Worm (Caenorhabditis elegans): Measurements from ENCODE around the gene nspb-1.
"Not testable (repeated sequence)": the region's sequence is repeated elsewhere in the genome, so short reads cannot be mapped to it uniquely, and the experiment has no call there.

The nspb-1 gene

ce11 chrIV:6595912-6596311 is 5.0 kb upstream of the nspb-1 start, which contains the start of gene F38A5.22:
Gene F38A5.22, minus strand, starts transcription at chrIV:6595940.
- TF ChIP-seq skn-1 (tag; optimal IDR thresholded peaks at IDR 0.05) = no peak
- no peak for TF ChIP-seq ceh-82 (tag; optimal IDR thresholded peaks at IDR 0.05)
- TF ChIP-seq ztf-1 (GFP tag; conservative IDR thresholded peaks at IDR 0.05) = no peak
- TF ChIP-seq F13H6.1 (tag; optimal IDR thresholded peaks at IDR 0.05) = no peak
- TF ChIP-seq alr-1 (tag; optimal IDR thresholded peaks at IDR 0.05) = no peak
- TF ChIP-seq aly-2 (tag; optimal IDR thresholded peaks at IDR 0.05) = no peak

ce11 chrIV:6594871-6595270 is 4.0 kb upstream of the nspb-1 start, which contains the start of gene nspb-3:
Gene nspb-3, minus strand, starts transcription at chrIV:6594971.
- TF ChIP-seq nhr-11 (tag; optimal IDR thresholded peaks at IDR 0.05); ztf-4 (tag; optimal IDR thresholded peaks at IDR 0.05); ztf-1 (GFP tag; conservative IDR thresholded peaks at IDR 0.05): not testable (repeated sequence)

- TF ChIP-seq sma-9 (GFP tag; optimal IDR thresholded peaks at IDR 0.05) (peak; percentile 25), sma-9 (tag; optimal IDR thresholded peaks at IDR 0.05) (no peak), nhr-6 (tag; optimal IDR thresholded peaks at IDR 0.05) (no peak), nhr-21 (tag; optimal IDR thresholded peaks at IDR 0.05) (no peak), peb-1 (tag; optimal IDR thresholded peaks at IDR 0.05) (no peak), nhr-237 (tag; optimal IDR thresholded peaks at IDR 0.05) (no peak), nhr-129 (tag; optimal IDR thresholded peaks at IDR 0.05) (no peak), nhr-10 (tag; optimal IDR thresholded peaks at IDR 0.05) (no peak), ZK546.5 (tag; optimal IDR thresholded peaks at IDR 0.05) (no peak), fos-1 (tag; optimal IDR thresholded peaks at IDR 0.05) (peak; percentile 93), sem-4 (tag; optimal IDR thresholded peaks at IDR 0.05) (no peak), gmeb-1 (tag; optimal IDR thresholded peaks at IDR 0.05) (no peak), unc-62 (GFP tag; optimal IDR thresholded peaks at IDR 0.05) (no peak)
These were observed 881 bp downstream of the nspb-1 start, which contains the start of the genes lec-11 and irld-7 for ce11 chrIV:6590029-6590428. Gene lec-11, minus strand, starts transcription at chrIV:6590154. Gene irld-7, plus strand, starts transcription at chrIV:6590360.

ce11 chrIV:6588080-6588613 is 2.8 kb downstream of the nspb-1 start:
- TF ChIP-seq elt-3 (tag; optimal IDR thresholded peaks at IDR 0.05) (no peak), lin-13 (GFP tag; optimal IDR thresholded peaks at IDR 0.05) (no peak), nhr-129 (tag; optimal IDR thresholded peaks at IDR 0.05) (no peak), R02D3.7 (tag; optimal IDR thresholded peaks at IDR 0.05) (no peak), skn-1 (tag; optimal IDR thresholded peaks at IDR 0.05) (no peak), gmeb-1 (tag; optimal IDR thresholded peaks at IDR 0.05) (no peak), peb-1 (tag; optimal IDR thresholded peaks at IDR 0.05) (no peak), nhr-6 (tag; optimal IDR thresholded peaks at IDR 0.05) (no peak), unc-39 (tag; optimal IDR thresholded peaks at IDR 0.05) (no peak), Y55F3AM.14 (GFP tag; optimal IDR thresholded peaks at IDR 0.05) (no peak), nhr-25 (tag; optimal IDR thresholded peaks at IDR 0.05) (no peak), zag-1 (tag; optimal IDR thresholded peaks at IDR 0.05) (no peak), lin-11 (tag; optimal IDR thresholded peaks at IDR 0.05) (no peak), ceh-16 (tag; optimal IDR thresholded peaks at IDR 0.05) (no peak), alr-1 (tag; optimal IDR thresholded peaks at IDR 0.05) (no peak), mdl-1 (tag; optimal IDR thresholded peaks at IDR 0.05) (no peak), nhr-11 (tag; optimal IDR thresholded peaks at IDR 0.05) (no peak), ama-1 (optimal IDR thresholded peaks at IDR 0.05) (no peak), blmp-1 (tag; optimal IDR thresholded peaks at IDR 0.05; ENCODE audit: insufficient read depth) (no peak), ztf-1 (GFP tag; conservative IDR thresholded peaks at IDR 0.05) (no peak)

ce11 chrIV:6585397-6585921 is 5.5 kb downstream of the nspb-1 start, which contains the start of the genes F38A5.2 and dnj-11:
Gene F38A5.2, minus strand, starts transcription at chrIV:6585400.
Gene dnj-11, plus strand, starts transcription at chrIV:6585871.
- TF ChIP-seq ztf-4 (tag; optimal IDR thresholded peaks at IDR 0.05) = peak; percentile 47
- peak; percentile 88 for TF ChIP-seq sma-9 (GFP tag; optimal IDR thresholded peaks at IDR 0.05)
- TF ChIP-seq sma-9 (tag; optimal IDR thresholded peaks at IDR 0.05) = no peak
- TF ChIP-seq lin-11 (tag; optimal IDR thresholded peaks at IDR 0.05) = peak; percentile 83
- no peak for TF ChIP-seq elt-3 (tag; optimal IDR thresholded peaks at IDR 0.05)
- peak; percentile 37 for TF ChIP-seq zag-1 (tag; optimal IDR thresholded peaks at IDR 0.05)
- no peak for TF ChIP-seq nhr-237 (tag; optimal IDR thresholded peaks at IDR 0.05)
- peak; percentile 93 for TF ChIP-seq C34F6.9 (tag; optimal IDR thresholded peaks at IDR 0.05)
- peak; percentile 16 for TF ChIP-seq blmp-1 (tag; optimal IDR thresholded peaks at IDR 0.05; ENCODE audit: insufficient read depth)
- TF ChIP-seq nhr-77 (tag; optimal IDR thresholded peaks at IDR 0.05) = no peak
- peak; percentile 38 for TF ChIP-seq mab-5 (tag; optimal IDR thresholded peaks at IDR 0.05)
- peak; percentile 83 for TF ChIP-seq lin-13 (GFP tag; optimal IDR thresholded peaks at IDR 0.05)
- peak; percentile 97 for TF ChIP-seq unc-55 (GFP tag; optimal IDR thresholded peaks at IDR 0.05)
- peak; percentile 81 for TF ChIP-seq sma-3 (GFP tag; optimal IDR thresholded peaks at IDR 0.05)
- peak; percentile 50 for TF ChIP-seq snpc-4 (tag; optimal IDR thresholded peaks at IDR 0.05)
- TF ChIP-seq nhr-129 (tag; optimal IDR thresholded peaks at IDR 0.05) = peak; percentile 87
- no peak for TF ChIP-seq nhr-12 (tag; optimal IDR thresholded peaks at IDR 0.05)
- peak; percentile 50 for TF ChIP-seq sem-4 (tag; optimal IDR thresholded peaks at IDR 0.05)
- no peak for TF ChIP-seq nhr-6 (tag; optimal IDR thresholded peaks at IDR 0.05)
- TF ChIP-seq nhr-21 (tag; optimal IDR thresholded peaks at IDR 0.05) = peak; percentile 76
- peak; percentile 42 for TF ChIP-seq ama-1 (optimal IDR thresholded peaks at IDR 0.05)
- peak; percentile 87 for TF ChIP-seq crh-2 (tag; optimal IDR thresholded peaks at IDR 0.05)
- no peak for TF ChIP-seq peb-1 (tag; optimal IDR thresholded peaks at IDR 0.05)
- peak; percentile 72 for TF ChIP-seq fos-1 (tag; optimal IDR thresholded peaks at IDR 0.05)
- peak; percentile 69 for TF ChIP-seq egl-27 (tag; optimal IDR thresholded peaks at IDR 0.05)
- TF ChIP-seq mbf-1 (tag; optimal IDR thresholded peaks at IDR 0.05) = no peak
- peak; percentile 77 for TF ChIP-seq gmeb-1 (tag; optimal IDR thresholded peaks at IDR 0.05)

Data from whole organism, L2 larva.